Worm (Caenorhabditis elegans) whole organism, midembryonic: ENCODE measurements around the gene srg-29.

Source experiments
- T22C8.4 ChIP-seq: fragments of 200-800 bp; sonication (Bioruptor generic); IDR thresholded peaks from 2 replicates; pipeline ENCODE4 v1.3.6; 2022; ENCODE audit warnings: missing genetic modification characterization, missing compliant biosample characterization
- cog-1 ChIP-seq: sonication (generic microtip); optimal IDR thresholded peaks from 2 replicates; lab custom pipeline; 2016; ENCODE audit warnings: missing genetic modification characterization, missing compliant biosample characterization
- flt-1 ChIP-seq: fragments of 200-800 bp; sonication (Bioruptor generic); IDR thresholded peaks from 2 replicates; pipeline ENCODE4 v1.3.6; 2022; ENCODE audit warnings: missing genetic modification characterization, missing compliant biosample characterization
- klf-2 ChIP-seq: fragments of 200-800 bp; sonication (Bioruptor generic); conservative IDR thresholded peaks from 2 replicates; pipeline ENCODE4 v1.3.6; 2022; ENCODE audit warnings: missing genetic modification reagents, missing genetic modification characterization, missing compliant biosample characterization
- med-1 ChIP-seq: sonication (generic microtip); optimal IDR thresholded peaks from 2 replicates; lab custom pipeline; 2017; ENCODE audit warnings: missing genetic modification characterization, mild to moderate bottlenecking, missing compliant biosample characterization, antibody characterized with exemption, missing genetic modification reagents; ENCODE audit not compliant: insufficient read depth
- ref-1 ChIP-seq: fragments of 200-800 bp; sonication (Bioruptor generic); conservative IDR thresholded peaks from 2 replicates; pipeline ENCODE4 v1.3.6; 2022; ENCODE audit warnings: missing genetic modification reagents, missing genetic modification characterization, missing compliant biosample characterization
- tab-1 ChIP-seq: fragments of 200-800 bp; sonication (Bioruptor generic); IDR thresholded peaks from 2 replicates; pipeline ENCODE4 v1.3.6; 2022; ENCODE audit warnings: missing genetic modification characterization, missing compliant biosample characterization
- ztf-23 ChIP-seq: fragments of 200-800 bp; sonication (Bioruptor generic); IDR thresholded peaks from 2 replicates; pipeline ENCODE4 v1.3.6; 2022; ENCODE audit warnings: missing genetic modification reagents, missing genetic modification characterization, missing compliant biosample characterization
- ztf-29 ChIP-seq: fragments of 200-800 bp; sonication (Bioruptor generic); IDR thresholded peaks from 2 replicates; pipeline ENCODE4 v1.3.6; 2022; ENCODE audit warnings: missing genetic modification reagents, missing genetic modification characterization, missing compliant biosample characterization

The srg-29 gene

DNA sequence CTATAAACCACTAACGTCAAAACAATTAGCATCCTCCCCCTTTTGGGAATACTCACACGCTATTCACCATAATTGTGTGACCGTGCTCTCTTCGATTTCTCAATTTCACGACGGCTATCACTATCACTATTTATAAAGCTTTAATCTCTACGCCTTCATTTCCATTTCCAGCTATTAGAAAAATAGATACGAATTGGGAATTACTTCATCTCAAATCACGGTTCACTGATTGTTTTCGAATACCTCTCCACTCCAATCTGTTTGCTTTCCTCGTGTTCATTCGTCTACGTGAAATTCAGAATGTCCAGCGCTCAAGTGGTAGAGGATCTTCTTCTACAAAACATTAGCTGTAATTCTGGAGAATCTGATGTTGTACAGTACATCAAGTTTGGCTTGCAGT is at the start of gene srg-29:
TSS of gene srg-29 (plus strand) at position 301 of the 400 bp plus-strand sequence.
- TF ChIP-seq flt-1 (GFP tag; lab: Robert Waterston, UW) (no peak), ztf-23 (GFP tag; lab: Robert Waterston, UW) (no peak), klf-2 (GFP tag; lab: Robert Waterston, UW) (no peak), ztf-29 (GFP tag; lab: Robert Waterston, UW) (no peak), cog-1 (no peak), T22C8.4 (no peak), ref-1 (GFP tag; lab: Robert Waterston, UW) (no peak), tab-1 (GFP tag; lab: Robert Waterston, UW) (no peak), med-1 (GFP tag; lab: Kevin White, UChicago) (no peak)

DNA sequence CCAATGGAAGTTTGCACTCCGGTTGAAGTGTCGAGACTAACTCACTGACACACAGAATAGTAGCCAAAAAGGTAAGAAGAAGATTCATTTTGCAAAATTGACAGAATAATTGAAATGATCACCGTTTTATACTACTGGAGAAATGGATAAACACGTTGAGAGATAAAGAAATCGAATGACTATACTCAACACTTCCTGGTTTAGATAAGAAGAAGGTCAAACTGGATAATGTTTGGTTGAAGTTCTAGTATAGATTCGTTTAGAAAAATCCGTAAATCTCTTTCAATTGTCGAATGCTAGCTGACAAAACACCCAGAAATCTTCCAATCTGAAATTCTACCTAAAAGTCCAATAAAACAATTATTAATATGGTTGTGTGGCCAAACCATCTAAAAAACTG is 49.7 kb upstream of the srg-29 start, which contains the start of gene Y49G5A.1:
TSS of gene Y49G5A.1 (minus strand) at position 101 of the 400 bp plus-strand sequence.
- TF ChIP-seq tab-1 (GFP tag; lab: Robert Waterston, UW) (no peak), klf-2 (GFP tag; lab: Robert Waterston, UW) (no peak), med-1 (GFP tag; lab: Kevin White, UChicago) (no peak), flt-1 (GFP tag; lab: Robert Waterston, UW) (no peak), T22C8.4 (no peak), ztf-23 (GFP tag; lab: Robert Waterston, UW) (no peak), ref-1 (GFP tag; lab: Robert Waterston, UW) (no peak), cog-1 (no peak), ztf-29 (GFP tag; lab: Robert Waterston, UW) (no peak)

DNA sequence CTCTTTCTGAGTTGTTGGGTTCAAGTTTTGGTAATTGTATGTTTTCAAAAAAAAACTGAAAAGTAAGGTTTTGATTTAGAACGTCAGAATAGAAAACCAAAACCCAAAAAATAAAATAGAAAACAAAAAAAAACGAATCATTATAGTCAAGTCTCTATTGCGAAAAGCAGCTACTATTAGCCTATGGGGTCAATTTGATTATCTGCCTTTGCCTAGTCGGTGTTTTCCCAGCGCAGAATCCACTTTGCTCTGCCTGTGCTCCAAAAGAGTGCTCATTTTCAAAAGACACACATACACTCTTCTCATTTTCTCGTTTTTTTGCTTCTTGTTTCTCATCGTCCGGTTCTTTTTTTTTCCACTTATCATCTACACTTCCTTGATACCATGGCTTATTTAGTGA is 48.3 kb upstream of the srg-29 start:
- no peak for TF ChIP-seq cog-1

DNA sequence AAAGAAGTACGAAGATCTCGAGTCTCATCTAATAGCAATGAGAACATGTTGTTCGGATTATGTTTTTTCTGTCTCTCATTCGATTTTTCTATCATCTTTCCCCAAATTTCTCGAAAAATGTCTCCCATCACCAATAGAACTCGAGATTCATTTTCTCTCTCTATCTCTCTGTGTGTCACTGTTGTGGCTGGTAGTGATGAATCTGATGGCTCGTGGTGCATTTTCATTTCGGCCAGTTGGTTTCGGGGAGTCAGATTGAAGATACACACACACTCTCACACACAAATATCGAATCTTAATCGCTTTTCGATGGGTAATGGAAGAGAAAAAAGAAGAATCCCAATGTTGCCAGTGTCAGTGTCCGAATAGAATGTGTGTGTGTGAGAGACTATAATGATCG is 41.0 kb upstream of the srg-29 start:
- TF ChIP-seq cog-1 (no peak), ztf-23 (GFP tag; lab: Robert Waterston, UW) (no peak), flt-1 (GFP tag; lab: Robert Waterston, UW) (no peak), T22C8.4 (no peak), tab-1 (GFP tag; lab: Robert Waterston, UW) (no peak), med-1 (GFP tag; lab: Kevin White, UChicago) (no peak), ref-1 (GFP tag; lab: Robert Waterston, UW) (no peak), klf-2 (GFP tag; lab: Robert Waterston, UW) (no peak), ztf-29 (GFP tag; lab: Robert Waterston, UW) (no peak)

DNA sequence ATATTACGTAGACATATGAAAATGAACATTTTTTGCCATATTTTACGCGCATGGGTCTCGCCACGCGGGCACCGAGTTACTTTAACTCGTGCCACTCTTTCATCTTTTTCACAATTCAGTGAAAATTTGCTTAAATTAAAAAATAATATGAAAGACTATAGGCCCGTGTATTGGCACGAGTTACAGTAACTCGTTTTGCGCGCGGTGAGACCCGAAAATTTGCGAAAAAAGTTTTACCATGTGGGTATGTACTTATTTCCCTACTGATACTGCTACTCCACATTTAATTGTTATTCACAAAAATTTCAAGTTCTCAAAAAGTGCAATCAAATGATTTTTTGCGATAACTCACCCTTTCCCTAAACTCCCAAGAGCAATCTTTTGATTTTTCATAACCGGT is 39.2 kb upstream of the srg-29 start:
- TF ChIP-seq T22C8.4 (no peak), flt-1 (GFP tag; lab: Robert Waterston, UW) (no peak), cog-1 (no peak), ztf-29 (GFP tag; lab: Robert Waterston, UW) (no peak), klf-2 (GFP tag; lab: Robert Waterston, UW) (no peak), med-1 (GFP tag; lab: Kevin White, UChicago) (no peak), ref-1 (GFP tag; lab: Robert Waterston, UW) (no peak), ztf-23 (GFP tag; lab: Robert Waterston, UW) (no peak), tab-1 (GFP tag; lab: Robert Waterston, UW) (no peak)

DNA sequence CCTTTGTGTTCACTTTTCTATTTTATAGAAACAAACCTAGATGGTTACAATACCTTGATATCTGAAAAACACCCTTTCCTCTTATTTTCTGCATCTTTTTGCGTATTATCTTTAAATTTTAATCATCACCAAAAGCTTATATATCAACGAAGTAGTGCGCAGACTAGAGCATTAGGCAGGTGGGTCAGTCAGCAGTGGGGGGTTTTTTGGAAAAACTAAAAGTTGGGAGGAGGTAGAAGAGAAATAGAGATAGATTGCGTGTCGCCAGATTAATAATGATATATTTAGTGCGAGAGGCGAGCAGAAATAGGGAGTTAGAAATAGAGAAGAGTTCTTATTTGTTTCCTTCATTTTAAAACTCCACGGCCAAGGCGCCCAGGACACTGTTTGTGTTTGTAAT is 35.8 kb upstream of the srg-29 start:
- TF ChIP-seq tab-1 (GFP tag; lab: Robert Waterston, UW) (no peak), T22C8.4 (no peak), cog-1 (no peak)

DNA sequence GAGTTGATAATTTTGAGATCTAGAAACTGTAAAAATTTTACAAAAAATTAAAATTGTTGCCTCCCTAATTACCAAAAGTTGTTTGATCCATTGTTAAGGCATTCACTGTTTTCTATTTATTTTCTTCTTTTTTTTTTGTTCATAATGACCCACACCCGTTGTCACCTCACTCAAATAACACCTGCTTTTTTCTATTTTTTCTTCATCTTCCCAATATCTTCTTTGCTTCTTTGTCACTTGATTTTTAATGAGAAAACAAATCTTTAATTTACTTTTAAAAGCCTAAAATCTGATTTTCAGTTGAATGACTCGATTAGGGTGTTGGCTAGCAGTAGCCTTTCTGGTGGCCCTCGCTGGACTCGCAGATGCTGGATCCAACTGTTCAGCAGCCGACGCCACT is 33.6 kb upstream of the srg-29 start, which contains the start of gene ncx-2:
TSS of gene ncx-2 (plus strand) at position 301 of the 400 bp plus-strand sequence.
- no peak for TF ChIP-seq T22C8.4
- TF ChIP-seq cog-1: no peak
- TF ChIP-seq tab-1 (GFP tag; lab: Robert Waterston, UW): no peak
- no peak for TF ChIP-seq ztf-23 (GFP tag; lab: Robert Waterston, UW)
- no peak for TF ChIP-seq ref-1 (GFP tag; lab: Robert Waterston, UW)
- no peak for TF ChIP-seq med-1 (GFP tag; lab: Kevin White, UChicago)
- TF ChIP-seq flt-1 (GFP tag; lab: Robert Waterston, UW): no peak
- no peak for TF ChIP-seq ztf-29 (GFP tag; lab: Robert Waterston, UW)
- no peak for TF ChIP-seq klf-2 (GFP tag; lab: Robert Waterston, UW)

DNA sequence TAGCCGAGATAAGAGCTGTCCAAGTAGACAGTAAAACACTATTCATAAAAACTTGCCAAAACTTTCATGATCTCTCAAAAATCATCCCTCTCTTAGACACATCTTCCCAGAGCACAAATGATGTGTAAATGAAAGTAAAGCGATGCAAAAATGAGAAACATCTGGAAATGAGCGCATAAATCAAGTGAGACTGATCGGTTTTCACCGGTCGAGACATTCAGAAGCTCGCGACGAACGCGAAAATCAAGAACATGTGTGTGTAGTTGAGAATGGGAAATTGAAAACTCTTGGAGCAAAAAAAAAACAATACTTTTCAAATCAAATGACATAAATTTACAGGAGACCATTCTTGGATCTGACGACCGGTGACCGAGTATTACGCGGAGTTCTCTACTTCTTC is 32.6 kb upstream of the srg-29 start:
- TF ChIP-seq cog-1 (no peak), flt-1 (GFP tag; lab: Robert Waterston, UW) (no peak), ztf-23 (GFP tag; lab: Robert Waterston, UW) (no peak), tab-1 (GFP tag; lab: Robert Waterston, UW) (no peak), med-1 (GFP tag; lab: Kevin White, UChicago) (no peak), klf-2 (GFP tag; lab: Robert Waterston, UW) (no peak), ref-1 (GFP tag; lab: Robert Waterston, UW) (no peak), ztf-29 (GFP tag; lab: Robert Waterston, UW) (no peak)

DNA sequence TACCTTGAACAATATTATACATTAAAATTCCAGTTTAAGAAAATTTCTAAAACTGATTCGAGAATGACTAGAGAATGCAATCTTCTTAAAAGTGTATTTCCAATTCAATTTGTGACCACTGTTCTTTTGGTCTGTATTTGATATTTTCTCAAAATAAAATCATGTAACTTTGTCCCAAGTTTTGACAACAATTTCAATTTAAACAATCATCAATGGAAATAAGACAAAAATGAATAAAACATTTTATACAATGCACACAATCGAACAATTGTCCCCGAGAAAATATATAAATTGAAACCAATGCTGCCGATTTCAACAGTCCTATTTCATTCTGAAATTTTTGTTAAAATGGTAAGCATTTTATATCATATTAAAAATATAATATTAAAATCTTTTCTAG is 25.3 kb upstream of the srg-29 start, which contains the start of gene C10G8.4:
TSS of gene C10G8.4 (plus strand) at position 301 of the 400 bp plus-strand sequence.
- TF ChIP-seq klf-2 (GFP tag; lab: Robert Waterston, UW) (no peak), flt-1 (GFP tag; lab: Robert Waterston, UW) (no peak), ref-1 (GFP tag; lab: Robert Waterston, UW) (no peak)

DNA sequence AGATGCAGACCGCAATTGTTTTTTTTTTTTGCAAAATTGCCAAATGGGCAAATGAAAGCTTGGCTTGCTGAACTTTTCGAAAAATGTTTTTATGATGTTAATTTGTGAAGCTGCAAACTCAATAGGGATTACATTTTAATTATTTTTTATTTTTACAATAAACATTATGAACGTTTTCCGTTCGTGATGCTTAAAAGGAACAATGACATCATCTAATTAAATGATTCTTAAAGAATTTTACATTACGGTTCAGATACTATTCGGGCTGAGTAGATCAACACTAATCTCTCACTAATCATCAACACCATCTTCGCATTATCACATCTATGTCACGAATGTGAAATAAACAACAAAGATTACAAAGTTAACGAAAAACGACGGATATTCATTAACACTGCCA is 24.5 kb upstream of the srg-29 start, which contains the start of gene C10G8.3:
TSS of gene C10G8.3 (plus strand) at position 301 of the 400 bp plus-strand sequence.
- TF ChIP-seq T22C8.4 (no peak), med-1 (GFP tag; lab: Kevin White, UChicago) (no peak), ref-1 (GFP tag; lab: Robert Waterston, UW) (no peak), tab-1 (GFP tag; lab: Robert Waterston, UW) (no peak), flt-1 (GFP tag; lab: Robert Waterston, UW) (no peak)
